Fruit fly (Drosophila melanogaster) whole organism, embryonic: ENCODE data around the gene NC2beta.

Experiments used
- Adf1 ChIP-seq: fragments of 200-800 bp; sonication (Bioruptor generic); IDR thresholded peaks from 2 replicates; pipeline ENCODE4 v1.3.6; 2022; ENCODE audit warnings: missing biosample characterization, missing genetic modification characterization
- Aef1 ChIP-seq: fragments of 200-800 bp; sonication (Bioruptor generic); IDR thresholded peaks from 3 replicates; pipeline ENCODE4 v1.3.6; 2022; ENCODE audit warnings: missing biosample characterization, missing genetic modification characterization
- CG1024 ChIP-seq: fragments of 200-800 bp; sonication (Bioruptor generic); IDR thresholded peaks from 2 replicates; pipeline ENCODE4 v1.3.6; 2022; ENCODE audit warnings: missing biosample characterization, missing genetic modification characterization
- CG10979 ChIP-seq: fragments of 200-800 bp; sonication (Bioruptor generic); optimal IDR thresholded peaks from 2 replicates; lab custom pipeline; 2018; ENCODE audit warnings: missing biosample characterization, mild to moderate bottlenecking, missing genetic modification characterization, moderate library complexity
- CG1233 ChIP-seq: fragments of 200-800 bp; sonication (Bioruptor generic); optimal IDR thresholded peaks from 4 replicates; lab custom pipeline; 2018; ENCODE audit warnings: missing biosample characterization, mild to moderate bottlenecking, missing genetic modification characterization
- CG12391 ChIP-seq: fragments of 200-800 bp; sonication (Bioruptor generic); optimal IDR thresholded peaks from 3 replicates; lab custom pipeline; 2018; ENCODE audit warnings: missing biosample characterization, mild to moderate bottlenecking, missing genetic modification characterization, moderate library complexity
- CG13424 ChIP-seq: fragments of 200-800 bp; sonication (Bioruptor generic); optimal IDR thresholded peaks from 2 replicates; lab custom pipeline; 2019; ENCODE audit warnings: missing biosample characterization, mild to moderate bottlenecking, missing genetic modification characterization, moderate library complexity
- CG15514 ChIP-seq: fragments of 200-800 bp; sonication (Bioruptor generic); optimal IDR thresholded peaks from 3 replicates; lab custom pipeline; 2017; ENCODE audit warnings: missing biosample characterization, missing genetic modification characterization, mild to moderate bottlenecking, moderate library complexity, missing genetic modification reagents
- CG17359 ChIP-seq: fragments of 200-800 bp; sonication (Bioruptor generic); optimal IDR thresholded peaks from 3 replicates; lab custom pipeline; 2018; ENCODE audit warnings: missing biosample characterization, mild to moderate bottlenecking, missing genetic modification characterization, moderate library complexity
- CG17912 ChIP-seq: fragments of 200-800 bp; sonication (Bioruptor generic); optimal IDR thresholded peaks from 2 replicates; lab custom pipeline; 2018; ENCODE audit warnings: missing biosample characterization, mild to moderate bottlenecking, missing genetic modification characterization
- CG2678 ChIP-seq: fragments of 200-800 bp; sonication (Bioruptor generic); optimal IDR thresholded peaks from 3 replicates; lab custom pipeline; 2019; ENCODE audit warnings: missing biosample characterization, mild to moderate bottlenecking, missing genetic modification characterization, moderate library complexity
- CG2889 ChIP-seq: fragments of 200-800 bp; sonication (Bioruptor generic); IDR thresholded peaks from 3 replicates; pipeline ENCODE4 v1.3.6; 2022; ENCODE audit warnings: missing biosample characterization, missing genetic modification characterization
- CG3065 ChIP-seq: fragments of 200-800 bp; sonication (Bioruptor generic); optimal IDR thresholded peaks from 2 replicates; lab custom pipeline; 2016; ENCODE audit warnings: missing biosample characterization, missing genetic modification characterization
- CG31365 ChIP-seq: fragments of 200-800 bp; sonication (Bioruptor generic); optimal IDR thresholded peaks from 2 replicates; lab custom pipeline; 2018; ENCODE audit warnings: missing biosample characterization, mild to moderate bottlenecking, missing genetic modification characterization
- CG3281 ChIP-seq: fragments of 200-800 bp; sonication (Bioruptor generic); optimal IDR thresholded peaks from 3 replicates; lab custom pipeline; 2017; ENCODE audit warnings: missing biosample characterization, mild to moderate bottlenecking, missing genetic modification characterization
- CG33213 ChIP-seq: fragments of 200-800 bp; sonication (Bioruptor generic); optimal IDR thresholded peaks from 3 replicates; lab custom pipeline; 2016; ENCODE audit warnings: missing biosample characterization, missing genetic modification characterization
- CG3838 ChIP-seq: fragments of 200-800 bp; sonication (Bioruptor generic); optimal IDR thresholded peaks from 3 replicates; lab custom pipeline; 2016; ENCODE audit warnings: missing biosample characterization, missing genetic modification characterization
- CG7786 ChIP-seq: fragments of 200-800 bp; sonication (Bioruptor generic); optimal IDR thresholded peaks from 2 replicates; lab custom pipeline; 2016; ENCODE audit warnings: missing biosample characterization, missing genetic modification characterization
- D19B ChIP-seq: fragments of 200-800 bp; sonication (Bioruptor generic); optimal IDR thresholded peaks from 2 replicates; lab custom pipeline; 2017; ENCODE audit warnings: missing biosample characterization, mild to moderate bottlenecking, missing genetic modification characterization
- Doc3 ChIP-seq: fragments of 200-800 bp; sonication (Bioruptor generic); IDR thresholded peaks from 3 replicates; pipeline ENCODE4 v1.3.6; 2022; ENCODE audit warnings: missing biosample characterization, missing genetic modification characterization; ENCODE audit not compliant: partially characterized antibody
- E2f1 ChIP-seq: fragments of 200-800 bp; sonication (Bioruptor generic); IDR thresholded peaks from 2 replicates; pipeline ENCODE4 v1.3.6; 2022; ENCODE audit warnings: missing biosample characterization, missing genetic modification characterization
- ERR ChIP-seq: fragments of 200-800 bp; sonication (Bioruptor generic); optimal IDR thresholded peaks from 2 replicates; lab custom pipeline; 2016; ENCODE audit warnings: missing biosample characterization, missing genetic modification characterization
- HLH54F ChIP-seq: fragments of 200-800 bp; sonication (Bioruptor generic); optimal IDR thresholded peaks from 3 replicates; lab custom pipeline; 2016; ENCODE audit warnings: missing biosample characterization, missing genetic modification characterization
- HmgZ ChIP-seq: fragments of 200-800 bp; sonication (Bioruptor generic); optimal IDR thresholded peaks from 2 replicates; lab custom pipeline; 2018; ENCODE audit warnings: missing biosample characterization, mild to moderate bottlenecking, missing genetic modification characterization
- Hr78 ChIP-seq, 2 experiments: fragments of 200-800 bp in 1 of 2; fragments of >200 bp in 1 of 2; sonication (Bioruptor generic) in 1 of 2; optimal IDR thresholded peaks; 2 replicates each; lab custom pipeline; 2017 to 2019; ENCODE audit warnings: missing biosample characterization in 2 of 2, missing genetic modification characterization in 2 of 2, mild to moderate bottlenecking in 1 of 2, moderate library complexity in 1 of 2
- Oaz ChIP-seq: fragments of 200-800 bp; sonication (Bioruptor generic); IDR thresholded peaks from 2 replicates; pipeline ENCODE4 v1.3.6; 2022; ENCODE audit warnings: missing biosample characterization, missing genetic modification characterization
- Optix ChIP-seq: fragments of 200-800 bp; sonication (Bioruptor generic); IDR thresholded peaks from 3 replicates; pipeline ENCODE4 v1.3.6; 2022; ENCODE audit warnings: missing biosample characterization, missing genetic modification characterization
- PHDP ChIP-seq: fragments of 200-800 bp; sonication (Bioruptor generic); optimal IDR thresholded peaks from 3 replicates; lab custom pipeline; 2018; ENCODE audit warnings: missing biosample characterization, mild to moderate bottlenecking, missing genetic modification characterization, moderate library complexity
- Sin3A ChIP-seq: fragments of >200 bp; optimal IDR thresholded peaks from 2 replicates; lab custom pipeline; 2018
- TFAM ChIP-seq: fragments of 200-800 bp; sonication (Bioruptor generic); optimal IDR thresholded peaks from 2 replicates; lab custom pipeline; 2017; ENCODE audit warnings: missing biosample characterization, missing genetic modification characterization, inconsistent platforms
- ash1 ChIP-seq: fragments of 200-800 bp; sonication (Bioruptor generic); optimal IDR thresholded peaks from 2 replicates; lab custom pipeline; 2018; ENCODE audit warnings: missing biosample characterization, mild to moderate bottlenecking, missing genetic modification characterization
- ato ChIP-seq: fragments of 200-800 bp; sonication (Bioruptor generic); IDR thresholded peaks from 2 replicates; pipeline ENCODE4 v1.3.6; 2022; ENCODE audit warnings: missing biosample characterization, missing genetic modification characterization; ENCODE audit not compliant: partially characterized antibody
- bab2 ChIP-seq: fragments of 200-800 bp; sonication (Bioruptor generic); optimal IDR thresholded peaks from 2 replicates; lab custom pipeline; 2016; ENCODE audit warnings: missing biosample characterization, missing genetic modification characterization
- bbx ChIP-seq: fragments of 200-800 bp; sonication (Bioruptor generic); IDR thresholded peaks from 2 replicates; pipeline ENCODE4 v1.3.6; 2022; ENCODE audit warnings: missing biosample characterization, missing genetic modification characterization; ENCODE audit not compliant: partially characterized antibody
- chif ChIP-seq, 2 experiments: fragments of 200-800 bp; sonication (Bioruptor generic); optimal IDR thresholded peaks; 3 replicates each; lab custom pipeline; 2016; ENCODE audit warnings: missing biosample characterization in 2 of 2, missing genetic modification characterization in 2 of 2
- croc ChIP-seq: fragments of 200-800 bp; sonication (Bioruptor generic); conservative IDR thresholded peaks from 3 replicates; pipeline ENCODE4 v1.3.6; 2022; ENCODE audit warnings: missing biosample characterization, missing genetic modification characterization
- crol ChIP-seq: fragments of 200-800 bp; sonication (Bioruptor generic); IDR thresholded peaks from 2 replicates; pipeline ENCODE4 v1.3.6; 2022; ENCODE audit warnings: missing biosample characterization, missing genetic modification characterization
- kni ChIP-seq: fragments of 200-800 bp; sonication (Bioruptor generic); optimal IDR thresholded peaks from 3 replicates; lab custom pipeline; 2017; ENCODE audit warnings: mild to moderate bottlenecking, missing biosample characterization, missing genetic modification reagents, missing genetic modification characterization
- pan ChIP-seq, 4 experiments: fragments of >200 bp in 3 of 4; fragments of 200-800 bp in 1 of 4; sonication (Bioruptor generic) in 1 of 4; optimal IDR thresholded peaks in 3 of 4; IDR thresholded peaks in 1 of 4; 2 replicates each; pipeline versions ENCODE4 v1.3.6 to Lab custom; 2017 to 2022; ENCODE audit warnings: missing biosample characterization in 2 of 4, missing genetic modification characterization in 2 of 4, mixed read lengths in 1 of 4
- pros ChIP-seq: fragments of 200-800 bp; sonication (Bioruptor generic); optimal IDR thresholded peaks from 3 replicates; lab custom pipeline; 2019; ENCODE audit warnings: missing biosample characterization, mild to moderate bottlenecking, missing genetic modification characterization, moderate library complexity
- sd ChIP-seq: fragments of 200-800 bp; sonication (Bioruptor generic); optimal IDR thresholded peaks from 3 replicates; lab custom pipeline; 2018; ENCODE audit warnings: missing biosample characterization, mild to moderate bottlenecking, missing genetic modification characterization, moderate library complexity
- slbo ChIP-seq: fragments of 200-800 bp; sonication (Bioruptor generic); IDR thresholded peaks from 2 replicates; pipeline ENCODE4 v1.3.6; 2022; ENCODE audit warnings: missing biosample characterization, missing genetic modification characterization
- so ChIP-seq: fragments of 200-800 bp; sonication (Bioruptor generic); IDR thresholded peaks from 3 replicates; pipeline ENCODE4 v1.3.6; 2022; ENCODE audit warnings: missing biosample characterization, missing genetic modification characterization
- ssp ChIP-seq: fragments of 200-800 bp; sonication (Bioruptor generic); IDR thresholded peaks from 2 replicates; pipeline ENCODE4 v1.3.6; 2022; ENCODE audit warnings: missing biosample characterization, missing genetic modification characterization
- tna ChIP-seq: fragments of 200-800 bp; sonication (Bioruptor generic); IDR thresholded peaks from 2 replicates; pipeline ENCODE4 v1.3.6; 2022; ENCODE audit warnings: missing biosample characterization, missing genetic modification characterization; ENCODE audit not compliant: partially characterized antibody
- toy ChIP-seq: fragments of 200-800 bp; sonication (Bioruptor generic); IDR thresholded peaks from 2 replicates; pipeline ENCODE4 v1.3.6; 2022; ENCODE audit warnings: missing biosample characterization, missing genetic modification characterization
- trem ChIP-seq: fragments of 200-800 bp; optimal IDR thresholded peaks from 3 replicates; lab custom pipeline; 2019; ENCODE audit warnings: missing biosample characterization, mild to moderate bottlenecking, missing genetic modification characterization, moderate library complexity

NC2beta gene

dm6 chr2L:14995594-14996463 lies 11.8 kb upstream of the NC2beta start (continued):
- TF ChIP-seq HmgZ (tag; lab: Kevin White, UChicago), result peak; percentile 78
- peak in 1 of 2 experiments; percentile 76 for TF ChIP-seq Hr78 (GFP tag; optimal IDR thresholded peaks at IDR 0.05; lab: Kevin White, UChicago)
- TF ChIP-seq slbo (GFP tag; lab: Robert Waterston, UW), result peak; percentile 89
- peak; percentile 86 for TF ChIP-seq Oaz
- peak; percentile 78 for TF ChIP-seq crol (GFP tag; lab: Robert Waterston, UW)
- no peak for TF ChIP-seq ash1 (GFP tag; lab: Kevin White, UChicago)
- peak; percentile 50 for TF ChIP-seq Adf1 (GFP tag; lab: Robert Waterston, UW)
- TF ChIP-seq so (GFP tag; lab: Robert Waterston, UW), result peak; percentile 91; the same call in 2 of the 3 replicates
- peak; percentile 65 for TF ChIP-seq pros (GFP tag; lab: Kevin White, UChicago)
- peak; percentile 86 for TF ChIP-seq ssp (GFP tag; lab: Robert Waterston, UW)
- peak; percentile 91 for TF ChIP-seq CG3065 (GFP tag; lab: Kevin White, UChicago)
- no peak for TF ChIP-seq Doc3 (GFP tag; lab: Robert Waterston, UW)
- peak; percentile 65 for TF ChIP-seq CG15514
- peak; percentile 36 for TF ChIP-seq CG33213
- peak; percentile 68 for TF ChIP-seq toy (GFP tag; lab: Robert Waterston, UW)
- TF ChIP-seq CG17359 (tag; lab: Kevin White, UChicago), result peak; percentile 96
- TF ChIP-seq croc (GFP tag; lab: Robert Waterston, UW), result peak; percentile 94
- TF ChIP-seq bbx, result peak; percentile 41; the same call in 1 of the 2 replicates
- peak; percentile 78 for TF ChIP-seq trem (tag; lab: Kevin White, UChicago)
- TF ChIP-seq CG3838 (GFP tag; lab: Kevin White, UChicago), result peak; percentile 68
- TF ChIP-seq CG2889 (GFP tag; lab: Robert Waterston, UW), result peak; percentile 72; the same call in 2 of the 3 replicates
- peak; percentile 96 for TF ChIP-seq Aef1
- peak; percentile 9 for TF ChIP-seq CG7786 (GFP tag; lab: Kevin White, UChicago)
- TF ChIP-seq pan (optimal IDR thresholded peaks at IDR 0.05; lab: Kevin White, UChicago), result no peak
- TF ChIP-seq pan (GFP tag; optimal IDR thresholded peaks at IDR 0.05 in 1 of 2, IDR thresholded peaks at IDR 0.05 in 1 of 2), result peak in 1 of 2 experiments; percentile 94
- peak; percentile 44 for TF ChIP-seq TFAM (GFP tag; lab: Kevin White, UChicago)
- TF ChIP-seq CG31365 (tag; lab: Kevin White, UChicago), result peak; percentile 56
- TF ChIP-seq bab2 (GFP tag; lab: Kevin White, UChicago), result peak; percentile 36
- peak; percentile 84 for TF ChIP-seq Optix
- peak; percentile 9; the same call in 1 of the 2 replicates for TF ChIP-seq tna (GFP tag; lab: Robert Waterston, UW)
- peak; percentile 86 for TF ChIP-seq CG1233 (GFP tag; lab: Kevin White, UChicago)
- TF ChIP-seq CG2678 (tag; lab: Kevin White, UChicago), result peak; percentile 94
- no peak for TF ChIP-seq ato (GFP tag; lab: Robert Waterston, UW)
- TF ChIP-seq CG3281 (GFP tag; lab: Kevin White, UChicago), result peak; percentile 71
- TF ChIP-seq CG1024, result peak; percentile 70
- TF ChIP-seq HLH54F (GFP tag; lab: Kevin White, UChicago), result no peak
- TF ChIP-seq E2f1 (GFP tag; lab: Robert Waterston, UW), result peak; percentile 93
- TF ChIP-seq CG13424, result peak; percentile 93
- TF ChIP-seq Sin3A (lab: Kevin White, UChicago), result no peak
- TF ChIP-seq chif (GFP tag; optimal IDR thresholded peaks at IDR 0.05; lab: Kevin White, UChicago), result peak; percentile 46 to 55
- TF ChIP-seq CG17912 (GFP tag; lab: Kevin White, UChicago), result peak; percentile 52
- peak; percentile 93 for TF ChIP-seq PHDP
- peak; percentile 97 for TF ChIP-seq kni (GFP tag; lab: Kevin White, UChicago)
- no peak for TF ChIP-seq ERR (GFP tag; lab: Kevin White, UChicago)
- peak; percentile 97 for TF ChIP-seq CG12391 (tag; lab: Kevin White, UChicago)
- TF ChIP-seq sd, result peak; percentile 84
- peak; percentile 96 for TF ChIP-seq CG10979 (tag; lab: Kevin White, UChicago)
- peak; percentile 61 for TF ChIP-seq D19B (GFP tag; lab: Kevin White, UChicago)
